Worm (Caenorhabditis elegans): Measurements from ENCODE around the gene C29F9.5.

ce11 chrIII:130650-131049, 13.3 kb downstream of the C29F9.5 start, which contains the start of the genes nhr-280 and C29F9.2:
- TF ChIP-seq him-1 (tag; optimal IDR thresholded peaks at IDR 0.05) = no peak
- no peak for TF ChIP-seq dao-5 (tag; optimal IDR thresholded peaks at IDR 0.05)
- TF ChIP-seq W03F9.2 (tag; optimal IDR thresholded peaks at IDR 0.05) = no peak

Measured in whole organism, L4/young adult.